Worm (Caenorhabditis elegans) whole organism, young adult: Measurements from ENCODE around the gene F13B12.2.

Experiments
- B0261.1 ChIP-seq: sonication (generic microtip); optimal IDR thresholded peaks from 2 replicates; lab custom pipeline; 2016; ENCODE audit warnings: mild to moderate bottlenecking, missing genetic modification characterization, moderate library complexity, missing compliant biosample characterization
- C17E4.6 ChIP-seq: fragments of 200-800 bp; sonication (Bioruptor generic); IDR thresholded peaks from 2 replicates; pipeline ENCODE4 v1.3.6; 2022; ENCODE audit warnings: missing genetic modification reagents, missing genetic modification characterization, missing compliant biosample characterization
- F10E7.11 ChIP-seq: sonication (generic microtip); optimal IDR thresholded peaks from 2 replicates; lab custom pipeline; 2017; ENCODE audit warnings: mild to moderate bottlenecking, missing genetic modification characterization, moderate library complexity, missing compliant biosample characterization
- F39B2.1 ChIP-seq: fragments of 200-800 bp; sonication (Bioruptor generic); IDR thresholded peaks from 2 replicates; pipeline ENCODE4 v1.3.6; 2022; ENCODE audit warnings: missing genetic modification reagents, missing genetic modification characterization, missing compliant biosample characterization
- T26A5.8 ChIP-seq: sonication (generic microtip); optimal IDR thresholded peaks from 2 replicates; lab custom pipeline; 2016; ENCODE audit warnings: missing genetic modification characterization, missing compliant biosample characterization
- Y53F4B.3 ChIP-seq: fragments of 200-800 bp; sonication (Bioruptor generic); IDR thresholded peaks from 2 replicates; pipeline ENCODE4 v1.3.6; 2022; ENCODE audit warnings: missing genetic modification reagents, missing genetic modification characterization, missing compliant biosample characterization
- Y67H2A.10 ChIP-seq: fragments of 200-800 bp; sonication (Bioruptor generic); conservative IDR thresholded peaks from 2 replicates; pipeline ENCODE4 v1.3.6; 2022; ENCODE audit warnings: missing genetic modification reagents, missing genetic modification characterization, missing compliant biosample characterization
- Y79H2A.3 ChIP-seq: fragments of 200-800 bp; sonication (Bioruptor generic); conservative IDR thresholded peaks from 2 replicates; pipeline ENCODE4 v1.3.6; 2022; ENCODE audit warnings: missing genetic modification reagents, missing genetic modification characterization, missing compliant biosample characterization
- aptf-2 ChIP-seq: fragments of 200-800 bp; sonication (Bioruptor generic); conservative IDR thresholded peaks from 2 replicates; pipeline ENCODE4 v1.3.6; 2022; ENCODE audit warnings: missing genetic modification reagents, missing genetic modification characterization, missing compliant biosample characterization
- atf-7 ChIP-seq: sonication (generic microtip); optimal IDR thresholded peaks from 2 replicates; lab custom pipeline; 2017; ENCODE audit warnings: mild to moderate bottlenecking, missing genetic modification characterization, missing compliant biosample characterization
- bed-2 ChIP-seq: fragments of 200-800 bp; sonication (Bioruptor generic); IDR thresholded peaks from 2 replicates; pipeline ENCODE4 v1.3.6; 2022; ENCODE audit warnings: missing genetic modification reagents, missing genetic modification characterization, missing compliant biosample characterization
- ceh-100 ChIP-seq: fragments of 200-800 bp; sonication (Bioruptor generic); IDR thresholded peaks from 2 replicates; pipeline ENCODE4 v1.3.6; 2022; ENCODE audit warnings: missing genetic modification reagents, missing genetic modification characterization, missing compliant biosample characterization
- ceh-27 ChIP-seq: fragments of 200-800 bp; sonication (Bioruptor generic); optimal IDR thresholded peaks from 2 replicates; lab custom pipeline; 2018; ENCODE audit warnings: mild to moderate bottlenecking, missing genetic modification characterization, moderate library complexity, missing compliant biosample characterization
- ceh-91 ChIP-seq: fragments of 200-800 bp; sonication (Bioruptor generic); IDR thresholded peaks from 2 replicates; pipeline ENCODE4 v1.3.6; 2022; ENCODE audit warnings: missing genetic modification reagents, missing genetic modification characterization, missing compliant biosample characterization
- chd-7 ChIP-seq: sonication (generic microtip); optimal IDR thresholded peaks from 2 replicates; lab custom pipeline; 2016; ENCODE audit warnings: mild to moderate bottlenecking, missing genetic modification characterization, moderate library complexity, missing compliant biosample characterization
- die-1 ChIP-seq: sonication (generic microtip); optimal IDR thresholded peaks from 2 replicates; lab custom pipeline; 2016; ENCODE audit warnings: missing genotype, mild to moderate bottlenecking, missing genetic modification characterization, missing compliant biosample characterization
- dpff-1 ChIP-seq: sonication (generic microtip); optimal IDR thresholded peaks from 2 replicates; lab custom pipeline; 2017; ENCODE audit warnings: mild to moderate bottlenecking, missing genetic modification characterization, missing compliant biosample characterization
- egl-18 ChIP-seq: fragments of 200-800 bp; sonication (Bioruptor generic); IDR thresholded peaks from 2 replicates; pipeline ENCODE4 v1.3.6; 2022; ENCODE audit warnings: missing genetic modification reagents, missing genetic modification characterization, missing compliant biosample characterization
- egl-44 ChIP-seq: fragments of 200-800 bp; sonication (Bioruptor generic); IDR thresholded peaks from 2 replicates; pipeline ENCODE4 v1.3.6; 2022; ENCODE audit warnings: missing genetic modification reagents, missing genetic modification characterization, missing compliant biosample characterization
- ekl-4 ChIP-seq: fragments of 200-800 bp; sonication (Bioruptor generic); IDR thresholded peaks from 2 replicates; pipeline ENCODE4 v1.3.6; 2022; ENCODE audit warnings: missing genetic modification reagents, missing genetic modification characterization, missing compliant biosample characterization
- him-1 ChIP-seq: sonication (generic microtip); optimal IDR thresholded peaks from 2 replicates; lab custom pipeline; 2016; ENCODE audit warnings: missing genotype, missing genetic modification reagents, missing genetic modification characterization, missing compliant biosample characterization
- hlh-12 ChIP-seq: sonication (generic microtip); optimal IDR thresholded peaks from 2 replicates; lab custom pipeline; 2016; ENCODE audit warnings: missing genetic modification characterization, missing compliant biosample characterization
- hmg-1.2 ChIP-seq: fragments of 200-800 bp; sonication (Bioruptor generic); IDR thresholded peaks from 2 replicates; pipeline ENCODE4 v1.3.6; 2022; ENCODE audit warnings: missing genetic modification reagents, missing genetic modification characterization, missing compliant biosample characterization
- hrde-1 ChIP-seq: sonication (generic microtip); optimal IDR thresholded peaks from 2 replicates; lab custom pipeline; 2016; ENCODE audit warnings: missing genetic modification characterization, mild to moderate bottlenecking, missing compliant biosample characterization, moderate library complexity, missing genotype, missing genetic modification reagents, borderline replicate concordance
- hsf-1 ChIP-seq: fragments of 200-800 bp; sonication (Bioruptor generic); IDR thresholded peaks from 2 replicates; pipeline ENCODE4 v1.3.6; 2022; ENCODE audit warnings: missing genetic modification reagents, missing genetic modification characterization, missing compliant biosample characterization
- let-526 ChIP-seq: fragments of 200-800 bp; sonication (Bioruptor generic); IDR thresholded peaks from 2 replicates; pipeline ENCODE4 v1.3.6; 2022; ENCODE audit warnings: missing genetic modification reagents, missing genetic modification characterization, missing compliant biosample characterization
- lin-40 ChIP-seq: sonication (generic microtip); optimal IDR thresholded peaks from 2 replicates; lab custom pipeline; 2016; ENCODE audit warnings: missing genetic modification characterization, mild to moderate bottlenecking, missing compliant biosample characterization, missing genotype, missing genetic modification reagents
- lir-1 ChIP-seq: fragments of 200-800 bp; sonication (Bioruptor generic); conservative IDR thresholded peaks from 2 replicates; pipeline ENCODE4 v1.3.6; 2022; ENCODE audit warnings: missing genetic modification reagents, missing genetic modification characterization, missing compliant biosample characterization
- madf-3 ChIP-seq: fragments of 200-800 bp; sonication (Bioruptor generic); IDR thresholded peaks from 2 replicates; pipeline ENCODE4 v1.3.6; 2022; ENCODE audit warnings: missing genetic modification reagents, missing genetic modification characterization, missing compliant biosample characterization
- madf-6 ChIP-seq: fragments of 200-800 bp; sonication (Bioruptor generic); IDR thresholded peaks from 2 replicates; pipeline ENCODE4 v1.3.6; 2022; ENCODE audit warnings: missing genetic modification reagents, missing genetic modification characterization, missing compliant biosample characterization
- nfya-2 ChIP-seq: fragments of 200-800 bp; sonication (Bioruptor generic); IDR thresholded peaks from 2 replicates; pipeline ENCODE4 v1.3.6; 2022; ENCODE audit warnings: missing genetic modification reagents, missing genetic modification characterization, missing compliant biosample characterization
- nfyb-1 ChIP-seq: fragments of 200-800 bp; sonication (Bioruptor generic); IDR thresholded peaks from 2 replicates; pipeline ENCODE4 v1.3.6; 2022; ENCODE audit warnings: missing genetic modification reagents, missing genetic modification characterization, missing compliant biosample characterization
- nhr-120 ChIP-seq: fragments of 200-800 bp; sonication (Bioruptor generic); IDR thresholded peaks from 2 replicates; pipeline ENCODE4 v1.3.6; 2022; ENCODE audit warnings: missing genetic modification characterization, missing compliant biosample characterization
- nhr-179 ChIP-seq: sonication (generic microtip); optimal IDR thresholded peaks from 2 replicates; lab custom pipeline; 2016; ENCODE audit warnings: mild to moderate bottlenecking, missing genetic modification characterization, missing compliant biosample characterization
- nhr-90 ChIP-seq: sonication (generic microtip); optimal IDR thresholded peaks from 2 replicates; lab custom pipeline; 2016; ENCODE audit warnings: missing genotype, mild to moderate bottlenecking, missing genetic modification characterization, missing compliant biosample characterization
- pbrm-1 ChIP-seq: fragments of 200-800 bp; sonication (Bioruptor generic); IDR thresholded peaks from 2 replicates; pipeline ENCODE4 v1.3.6; 2022; ENCODE audit warnings: missing genetic modification reagents, missing genetic modification characterization, missing compliant biosample characterization
- repo-1 ChIP-seq: sonication (generic microtip); optimal IDR thresholded peaks from 2 replicates; lab custom pipeline; 2017; ENCODE audit warnings: mild to moderate bottlenecking, missing genetic modification characterization, missing compliant biosample characterization
- sea-2 ChIP-seq: fragments of 200-800 bp; sonication (Bioruptor generic); IDR thresholded peaks from 2 replicates; pipeline ENCODE4 v1.3.6; 2022; ENCODE audit warnings: missing genetic modification characterization, missing compliant biosample characterization
- snpc-1.3 ChIP-seq: sonication (generic microtip); optimal IDR thresholded peaks from 2 replicates; lab custom pipeline; 2017; ENCODE audit warnings: missing genetic modification characterization, mild to moderate bottlenecking, missing compliant biosample characterization, antibody characterized with exemption, moderate library complexity, missing genotype, missing genetic modification reagents; ENCODE audit not compliant: insufficient read depth
- snpc-3.4 ChIP-seq: sonication (generic microtip); optimal IDR thresholded peaks from 2 replicates; lab custom pipeline; 2017; ENCODE audit warnings: missing genetic modification characterization, mild to moderate bottlenecking, missing compliant biosample characterization, antibody characterized with exemption, moderate library complexity, missing genotype, missing genetic modification reagents
- snpc-4 ChIP-seq, 5 experiments: fragments of 150-350 bp in 1 of 5; sonication (generic microtip) in 4 of 5; optimal IDR thresholded peaks; 2 replicates each; lab custom pipeline; 2014 to 2018; ENCODE audit warnings: missing genetic modification characterization in 5 of 5, missing biosample characterization in 3 of 5, antibody characterized with exemption in 2 of 5, mild to moderate bottlenecking in 2 of 5, missing compliant biosample characterization in 2 of 5, missing genotype in 2 of 5, moderate library complexity in 2 of 5, missing genetic modification reagents in 1 of 5
- sptf-2 ChIP-seq: fragments of 200-800 bp; sonication (Bioruptor generic); optimal IDR thresholded peaks from 2 replicates; lab custom pipeline; 2018; ENCODE audit warnings: mild to moderate bottlenecking, missing genetic modification characterization, missing compliant biosample characterization
- unc-62 ChIP-seq: fragments of 150-350 bp; optimal IDR thresholded peaks from 2 replicates; lab custom pipeline; 2014; ENCODE audit warnings: missing biosample characterization, missing genetic modification reagents, missing genetic modification characterization
- ztf-22 ChIP-seq: fragments of 200-800 bp; sonication (Bioruptor generic); optimal IDR thresholded peaks from 2 replicates; lab custom pipeline; 2018; ENCODE audit warnings: mild to moderate bottlenecking, missing genetic modification characterization, moderate library complexity, missing compliant biosample characterization
- ztf-25 ChIP-seq: fragments of 200-800 bp; sonication (Bioruptor generic); IDR thresholded peaks from 2 replicates; pipeline ENCODE4 v1.3.6; 2022; ENCODE audit warnings: missing genetic modification reagents, missing genetic modification characterization, missing compliant biosample characterization
- ztf-28 ChIP-seq: fragments of 200-800 bp; sonication (Bioruptor generic); IDR thresholded peaks from 2 replicates; pipeline ENCODE4 v1.3.6; 2022; ENCODE audit warnings: missing genetic modification reagents, missing genetic modification characterization, missing compliant biosample characterization
- ztf-6 ChIP-seq: fragments of 200-800 bp; sonication (Bioruptor generic); IDR thresholded peaks from 2 replicates; pipeline ENCODE4 v1.3.6; 2022; ENCODE audit warnings: missing genetic modification reagents, missing genetic modification characterization, missing compliant biosample characterization

F13B12.2 gene

ce11 chrIV:10403193-10404058 lies 25.5 kb downstream of the F13B12.2 start, which contains the start of gene gpa-7 (continued):
- TF ChIP-seq aptf-2 (no peak), madf-3 (GFP tag; lab: Robert Waterston, UW) (no peak), hrde-1 (tag; lab: Kevin White, UChicago) (no peak), sea-2 (GFP tag; lab: Robert Waterston, UW) (no peak), nfya-2 (GFP tag; lab: Robert Waterston, UW) (no peak), B0261.1 (no peak), ztf-25 (no peak), let-526 (GFP tag; lab: Robert Waterston, UW) (no peak), F10E7.11 (tag; lab: Kevin White, UChicago) (no peak), nhr-179 (no peak), die-1 (tag; lab: Kevin White, UChicago) (peak; percentile 13), Y67H2A.10 (no peak), ceh-91 (GFP tag; lab: Robert Waterston, UW) (no peak), madf-6 (GFP tag; lab: Robert Waterston, UW) (no peak), ztf-28 (GFP tag; lab: Robert Waterston, UW) (no peak), nhr-120 (GFP tag; lab: Robert Waterston, UW) (no peak), chd-7 (tag; lab: Kevin White, UChicago) (peak; percentile 71), Y79H2A.3 (GFP tag; lab: Robert Waterston, UW) (no peak), snpc-1.3 (tag; lab: Kevin White, UChicago) (no peak), egl-44 (GFP tag; lab: Robert Waterston, UW) (no peak), nhr-90 (tag; lab: Kevin White, UChicago) (no peak), repo-1 (tag; lab: Kevin White, UChicago) (no peak), unc-62 (GFP tag; lab: Kevin White, UChicago) (no peak), hmg-1.2 (GFP tag; lab: Robert Waterston, UW) (peak; percentile 59; the same call in 1 of the 2 replicates), lir-1 (no peak), T26A5.8 (no peak), ekl-4 (GFP tag; lab: Robert Waterston, UW) (no peak), ztf-6 (GFP tag; lab: Robert Waterston, UW) (no peak), C17E4.6 (GFP tag; lab: Robert Waterston, UW) (no peak), ceh-27 (GFP tag; lab: Kevin White, UChicago) (no peak), nfyb-1 (GFP tag; lab: Robert Waterston, UW) (no peak), hsf-1 (GFP tag; lab: Robert Waterston, UW) (no peak), ceh-100 (GFP tag; lab: Robert Waterston, UW) (no peak), dpff-1 (tag; lab: Kevin White, UChicago) (no peak), lin-40 (tag; lab: Kevin White, UChicago) (peak; percentile 54), snpc-3.4 (tag; lab: Kevin White, UChicago) (no peak), Y53F4B.3 (no peak), him-1 (tag; lab: Kevin White, UChicago) (no peak), F39B2.1 (no peak), egl-18 (GFP tag; lab: Robert Waterston, UW) (0 out of 2 replicates have a peak, but pooled peaks have one; percentile 47), sptf-2 (GFP tag; lab: Kevin White, UChicago) (no peak), bed-2 (GFP tag; lab: Robert Waterston, UW) (no peak), atf-7 (tag; lab: Kevin White, UChicago) (no peak), ztf-22 (no peak), snpc-4 (GFP tag; optimal IDR thresholded peaks at IDR 0.05; lab: Kevin White, UChicago) (no peak), snpc-4 (tag; optimal IDR thresholded peaks at IDR 0.05; lab: Kevin White, UChicago) (no peak), pbrm-1 (GFP tag; lab: Robert Waterston, UW) (peak; percentile 8; the same call in 1 of the 2 replicates), hlh-12 (tag; lab: Kevin White, UChicago) (no peak)
